Fruit fly (Drosophila melanogaster) whole organism, embryonic: ENCODE results near the gene r-l.
A peak's percentile ranks its signal among the peaks of the same experiment; 100 is the strongest.

ENCODE experiments used
- Antp ChIP-seq: fragments of 200-800 bp; sonication (Bioruptor generic); optimal IDR thresholded peaks from 3 replicates; lab custom pipeline; 2016; ENCODE audit warnings: missing biosample characterization, missing genetic modification characterization
- Atf3 ChIP-seq: fragments of 200-800 bp; sonication (Bioruptor generic); optimal IDR thresholded peaks from 3 replicates; lab custom pipeline; 2016; ENCODE audit warnings: missing biosample characterization, missing genetic modification characterization
- B-H1 ChIP-seq: fragments of 200-800 bp; sonication (Bioruptor generic); IDR thresholded peaks from 3 replicates; pipeline ENCODE4 v1.3.6; 2022; ENCODE audit warnings: missing biosample characterization, missing genetic modification characterization
- BEAF-32 ChIP-seq: fragments of 200-800 bp; sonication (Bioruptor generic); optimal IDR thresholded peaks from 3 replicates; lab custom pipeline; 2017; ENCODE audit warnings: missing biosample characterization, missing genetic modification characterization, mild to moderate bottlenecking, moderate library complexity, missing genetic modification reagents
- Blimp-1 ChIP-seq: fragments of 200-800 bp; sonication (Bioruptor generic); optimal IDR thresholded peaks from 3 replicates; lab custom pipeline; 2018; ENCODE audit warnings: missing biosample characterization, missing genetic modification characterization, mild to moderate bottlenecking, moderate library complexity, missing genetic modification reagents
- CG10462 ChIP-seq: fragments of 200-800 bp; sonication (Bioruptor generic); optimal IDR thresholded peaks from 2 replicates; lab custom pipeline; 2016; ENCODE audit warnings: missing biosample characterization, missing genetic modification characterization
- CG12659 ChIP-seq: fragments of 200-800 bp; sonication (Bioruptor generic); optimal IDR thresholded peaks from 3 replicates; lab custom pipeline; 2017; ENCODE audit warnings: mild to moderate bottlenecking, missing biosample characterization, missing genetic modification reagents, missing genetic modification characterization
- CG13624 ChIP-seq: fragments of 200-800 bp; sonication (Bioruptor generic); optimal IDR thresholded peaks from 2 replicates; lab custom pipeline; 2016; ENCODE audit warnings: missing biosample characterization, missing genetic modification characterization
- CG1602 ChIP-seq: fragments of 200-800 bp; sonication (Bioruptor generic); optimal IDR thresholded peaks from 3 replicates; lab custom pipeline; 2016; ENCODE audit warnings: missing biosample characterization, missing genetic modification characterization
- CG18262 ChIP-seq: fragments of 200-800 bp; optimal IDR thresholded peaks from 3 replicates; lab custom pipeline; 2019; ENCODE audit warnings: missing biosample characterization, mild to moderate bottlenecking, missing genetic modification characterization, moderate library complexity
- CG30020 ChIP-seq: fragments of 200-800 bp; optimal IDR thresholded peaks from 2 replicates; lab custom pipeline; 2019; ENCODE audit warnings: missing biosample characterization, mild to moderate bottlenecking, missing genetic modification characterization, moderate library complexity
- CG4360 ChIP-seq: fragments of 200-800 bp; sonication (Bioruptor generic); IDR thresholded peaks from 2 replicates; pipeline ENCODE4 v1.3.6; 2022; ENCODE audit warnings: missing biosample characterization, missing genetic modification characterization
- CG5953 ChIP-seq: fragments of 200-800 bp; sonication (Bioruptor generic); IDR thresholded peaks from 2 replicates; pipeline ENCODE4 v1.3.6; 2022; ENCODE audit warnings: missing biosample characterization, missing genetic modification characterization
- CG6765 ChIP-seq: fragments of 200-800 bp; sonication (Bioruptor generic); optimal IDR thresholded peaks from 3 replicates; lab custom pipeline; 2017; ENCODE audit warnings: missing biosample characterization, mild to moderate bottlenecking, missing genetic modification characterization
- CG6813 ChIP-seq: fragments of 200-800 bp; sonication (Bioruptor generic); optimal IDR thresholded peaks from 2 replicates; lab custom pipeline; 2017; ENCODE audit warnings: missing biosample characterization, missing genetic modification characterization, mild to moderate bottlenecking, moderate library complexity, missing genetic modification reagents
- CG7839 ChIP-seq: fragments of 200-800 bp; sonication (Bioruptor generic); optimal IDR thresholded peaks from 3 replicates; lab custom pipeline; 2018; ENCODE audit warnings: missing biosample characterization, mild to moderate bottlenecking, missing genetic modification characterization, moderate library complexity
- CG8281 ChIP-seq: fragments of 200-800 bp; sonication (Bioruptor generic); optimal IDR thresholded peaks from 2 replicates; lab custom pipeline; 2018; ENCODE audit warnings: missing biosample characterization, mild to moderate bottlenecking, missing genetic modification characterization, moderate library complexity
- CG8765 ChIP-seq: fragments of 200-800 bp; sonication (Bioruptor generic); IDR thresholded peaks from 2 replicates; pipeline ENCODE4 v1.3.6; 2022; ENCODE audit warnings: missing biosample characterization, missing genetic modification characterization
- CG9797 ChIP-seq: fragments of 200-800 bp; sonication (Bioruptor generic); optimal IDR thresholded peaks from 3 replicates; lab custom pipeline; 2018; ENCODE audit warnings: missing biosample characterization, mild to moderate bottlenecking, missing genetic modification characterization
- CTCF ChIP-seq: fragments of 200-800 bp; sonication (Bioruptor generic); optimal IDR thresholded peaks from 2 replicates; lab custom pipeline; 2017; ENCODE audit warnings: missing biosample characterization, mild to moderate bottlenecking, missing genetic modification characterization, moderate library complexity
- D ChIP-seq, 2 experiments: fragments of 200-800 bp in 1 of 2; fragments of >200 bp in 1 of 2; sonication (Bioruptor generic) in 1 of 2; optimal IDR thresholded peaks; 2 replicates in 1 of 2; 3 replicates in 1 of 2; lab custom pipeline; 2017; ENCODE audit warnings: mild to moderate bottlenecking in 1 of 2, missing biosample characterization in 1 of 2, missing genetic modification characterization in 1 of 2, missing genetic modification reagents in 1 of 2
- Eip74EF ChIP-seq, 2 experiments: fragments of 200-800 bp in 1 of 2; fragments of >200 bp in 1 of 2; sonication (Bioruptor generic) in 1 of 2; optimal IDR thresholded peaks; 2 replicates each; lab custom pipeline; 2017 to 2019; ENCODE audit warnings: missing biosample characterization in 2 of 2, missing genetic modification characterization in 2 of 2, mild to moderate bottlenecking in 1 of 2, moderate library complexity in 1 of 2
- Elba2 ChIP-seq: fragments of 200-800 bp; sonication (Bioruptor generic); optimal IDR thresholded peaks from 3 replicates; lab custom pipeline; 2016; ENCODE audit warnings: missing biosample characterization, missing genetic modification characterization
- Ets65A ChIP-seq: fragments of 200-800 bp; sonication (Bioruptor generic); peaks from one replicate; lab custom pipeline; 2016; ENCODE audit warnings: missing biosample characterization, missing genetic modification characterization
- Hey ChIP-seq: fragments of 200-800 bp; sonication (Bioruptor generic); optimal IDR thresholded peaks from 3 replicates; lab custom pipeline; 2018; ENCODE audit warnings: missing biosample characterization, mild to moderate bottlenecking, missing genetic modification characterization
- Hr51 ChIP-seq, 2 experiments: fragments of 200-800 bp; sonication (Bioruptor generic); optimal IDR thresholded peaks; 2 replicates in 1 of 2; 3 replicates in 1 of 2; lab custom pipeline; 2016 to 2018; ENCODE audit warnings: missing biosample characterization in 2 of 2, missing genetic modification characterization in 2 of 2, mild to moderate bottlenecking in 1 of 2, moderate library complexity in 1 of 2
- Hsf ChIP-seq: fragments of 200-800 bp; sonication (Bioruptor generic); optimal IDR thresholded peaks from 3 replicates; lab custom pipeline; 2016; ENCODE audit warnings: missing biosample characterization, missing genetic modification characterization
- Kr ChIP-seq: fragments of 200-800 bp; sonication (Bioruptor generic); optimal IDR thresholded peaks from 2 replicates; lab custom pipeline; 2017; ENCODE audit warnings: missing biosample characterization, mild to moderate bottlenecking, missing genetic modification characterization
- MBD-R2 ChIP-seq: fragments of 200-800 bp; sonication (Bioruptor generic); IDR thresholded peaks from 2 replicates; pipeline ENCODE4 v1.3.6; 2022; ENCODE audit warnings: missing biosample characterization, missing genetic modification characterization
- NK7.1 ChIP-seq: fragments of 200-800 bp; sonication (Bioruptor generic); optimal IDR thresholded peaks from 3 replicates; lab custom pipeline; 2016; ENCODE audit warnings: missing biosample characterization, missing genetic modification characterization
- Xrp1 ChIP-seq: fragments of 200-800 bp; sonication (Bioruptor generic); IDR thresholded peaks from 2 replicates; pipeline ENCODE4 v1.3.6; 2022; ENCODE audit warnings: missing biosample characterization, missing genetic modification characterization
- btn ChIP-seq: fragments of 200-800 bp; sonication (Bioruptor generic); optimal IDR thresholded peaks from 2 replicates; lab custom pipeline; 2016; ENCODE audit warnings: missing biosample characterization, missing genetic modification characterization
- chif ChIP-seq, 2 experiments: fragments of 200-800 bp; sonication (Bioruptor generic); optimal IDR thresholded peaks; 3 replicates each; lab custom pipeline; 2016; ENCODE audit warnings: missing biosample characterization in 2 of 2, missing genetic modification characterization in 2 of 2
- chinmo ChIP-seq: fragments of 200-800 bp; sonication (Bioruptor generic); IDR thresholded peaks from 4 replicates; pipeline ENCODE4 v1.3.6; 2022; ENCODE audit warnings: missing biosample characterization, missing genetic modification characterization; ENCODE audit not compliant: partially characterized antibody
- corto ChIP-seq: fragments of 200-800 bp; sonication (Bioruptor generic); optimal IDR thresholded peaks from 2 replicates; lab custom pipeline; 2016; ENCODE audit warnings: missing biosample characterization, mild to moderate bottlenecking, missing genetic modification characterization, moderate library complexity
- gce ChIP-seq: fragments of 200-800 bp; sonication (Bioruptor generic); IDR thresholded peaks from 3 replicates; pipeline ENCODE4 v1.3.6; 2022; ENCODE audit warnings: missing biosample characterization, missing genetic modification characterization
- jumu ChIP-seq: fragments of 200-800 bp; sonication (Bioruptor generic); optimal IDR thresholded peaks from 3 replicates; lab custom pipeline; 2016; ENCODE audit warnings: missing biosample characterization, missing genetic modification characterization
- mirr ChIP-seq: fragments of 200-800 bp; sonication (Bioruptor generic); optimal IDR thresholded peaks from 3 replicates; lab custom pipeline; 2018; ENCODE audit warnings: missing biosample characterization, mild to moderate bottlenecking, missing genetic modification characterization
- odd ChIP-seq: fragments of 200-800 bp; sonication (Bioruptor generic); optimal IDR thresholded peaks from 2 replicates; lab custom pipeline; 2017; ENCODE audit warnings: missing biosample characterization, mild to moderate bottlenecking, missing genetic modification characterization
- sc ChIP-seq, 3 experiments: fragments of >200 bp in 2 of 3; fragments of 200-800 bp in 1 of 3; sonication (Bioruptor generic) in 1 of 3; optimal IDR thresholded peaks; 2 replicates in 2 of 3; 3 replicates in 1 of 3; lab custom pipeline; 2017; ENCODE audit warnings: mild to moderate bottlenecking in 1 of 3, missing biosample characterization in 1 of 3, missing genetic modification characterization in 1 of 3, missing genetic modification reagents in 1 of 3
- sima ChIP-seq: fragments of 200-800 bp; sonication (Bioruptor generic); optimal IDR thresholded peaks from 2 replicates; lab custom pipeline; 2016; ENCODE audit warnings: missing biosample characterization, missing genetic modification characterization
- slou ChIP-seq: fragments of 200-800 bp; sonication (Bioruptor generic); optimal IDR thresholded peaks from 3 replicates; lab custom pipeline; 2016; ENCODE audit warnings: missing biosample characterization, missing genetic modification characterization
- sob ChIP-seq: fragments of 200-800 bp; sonication (Bioruptor generic); IDR thresholded peaks from 2 replicates; pipeline ENCODE4 v1.3.6; 2022; ENCODE audit warnings: missing biosample characterization, missing genetic modification characterization
- sug ChIP-seq: fragments of 200-800 bp; optimal IDR thresholded peaks from 2 replicates; lab custom pipeline; 2019; ENCODE audit warnings: missing biosample characterization, mild to moderate bottlenecking, missing genetic modification characterization, moderate library complexity
- tll ChIP-seq, 2 experiments: fragments of 200-800 bp in 1 of 2; fragments of >200 bp in 1 of 2; sonication (Bioruptor generic) in 1 of 2; optimal IDR thresholded peaks; 2 replicates each; lab custom pipeline; 2017 to 2019; ENCODE audit warnings: missing biosample characterization in 2 of 2, missing genetic modification characterization in 2 of 2, mild to moderate bottlenecking in 1 of 2, moderate library complexity in 1 of 2
- unpg ChIP-seq: fragments of 200-800 bp; sonication (Bioruptor generic); optimal IDR thresholded peaks from 3 replicates; lab custom pipeline; 2018; ENCODE audit warnings: missing biosample characterization, mild to moderate bottlenecking, missing genetic modification characterization, moderate library complexity
- zfh2 ChIP-seq: fragments of 200-800 bp; sonication (Bioruptor generic); optimal IDR thresholded peaks from 2 replicates; lab custom pipeline; 2016; ENCODE audit warnings: missing biosample characterization, missing genetic modification characterization

r-l gene

dm6 chr3R:21111964-21112740 lies 39.0 kb upstream of the r-l start (continued):
- peak; percentile 14 for TF ChIP-seq odd (GFP tag; lab: Kevin White, UChicago)
- peak; percentile 20 for TF ChIP-seq Hsf (GFP tag; lab: Kevin White, UChicago)
- TF ChIP-seq sob (GFP tag; lab: Robert Waterston, UW) = no peak
- TF ChIP-seq unpg (GFP tag; lab: Kevin White, UChicago) = peak; percentile 24
- TF ChIP-seq sug (tag; lab: Kevin White, UChicago) = peak; percentile 14
- TF ChIP-seq CG13624 (GFP tag; lab: Kevin White, UChicago) = peak; percentile 45
- TF ChIP-seq Elba2 = no peak
- TF ChIP-seq CG8765 (GFP tag; lab: Robert Waterston, UW) = no peak; the same call in 1 of the 2 replicates
- TF ChIP-seq Antp (GFP tag; lab: Kevin White, UChicago) = peak; percentile 24
- 0 out of 3 replicates have a peak, but pooled peaks have one; percentile 42 for TF ChIP-seq gce (GFP tag; lab: Robert Waterston, UW)
- peak; percentile 7 for TF ChIP-seq Xrp1
- TF ChIP-seq Ets65A (GFP tag; lab: Kevin White, UChicago) = peak; percentile 93
- TF ChIP-seq CG6765 (GFP tag; lab: Kevin White, UChicago) = peak; percentile 11
- TF ChIP-seq chinmo (GFP tag; lab: Robert Waterston, UW) = 0 out of 4 replicates have a peak, but pooled peaks have one; percentile 12
- peak; percentile 31 to 41 for TF ChIP-seq Eip74EF (GFP tag; optimal IDR thresholded peaks at IDR 0.05; lab: Kevin White, UChicago)
- no peak for TF ChIP-seq zfh2
- TF ChIP-seq sima (GFP tag; lab: Kevin White, UChicago) = no peak
- peak; percentile 10 for TF ChIP-seq CG8281 (tag; lab: Kevin White, UChicago)
- no peak for TF ChIP-seq chif (GFP tag; optimal IDR thresholded peaks at IDR 0.05; lab: Kevin White, UChicago)
- TF ChIP-seq mirr (GFP tag; lab: Kevin White, UChicago) = peak; percentile 18
- peak; percentile 7 for TF ChIP-seq btn (GFP tag; lab: Kevin White, UChicago)
- peak; percentile 45 for TF ChIP-seq CG12659 (GFP tag; lab: Kevin White, UChicago)
- peak; percentile 15 for TF ChIP-seq CTCF (GFP tag; lab: Kevin White, UChicago)
- no peak for TF ChIP-seq B-H1 (GFP tag; lab: Robert Waterston, UW)
- TF ChIP-seq CG18262 (tag; lab: Kevin White, UChicago) = peak; percentile 14
- TF ChIP-seq MBD-R2 (GFP tag; lab: Robert Waterston, UW) = no peak; the same call in 1 of the 2 replicates
- TF ChIP-seq sc (optimal IDR thresholded peaks at IDR 0.05; lab: Kevin White, UChicago) = no peak
- peak; percentile 21 for TF ChIP-seq sc (GFP tag; optimal IDR thresholded peaks at IDR 0.05; lab: Kevin White, UChicago)
- TF ChIP-seq CG30020 (tag; lab: Kevin White, UChicago) = no peak
- peak; percentile 3 for TF ChIP-seq CG6813 (GFP tag; lab: Kevin White, UChicago)

dm6 chr3R:21111046-21111480 lies 37.9 kb upstream of the r-l start, which contains the start of gene Rab11:
Gene Rab11 (plus strand): TSS chr3R:21111408.
- TF ChIP-seq slou (GFP tag; lab: Kevin White, UChicago) (no peak), CG5953 (GFP tag; lab: Robert Waterston, UW) (no peak), Hey (tag; lab: Kevin White, UChicago) (no peak), CG1602 (GFP tag; lab: Kevin White, UChicago) (peak; percentile 11), corto (GFP tag; lab: Kevin White, UChicago) (peak; percentile 24), CG4360 (GFP tag; lab: Robert Waterston, UW) (no peak), Blimp-1 (GFP tag; lab: Kevin White, UChicago) (peak; percentile 41), CG7839 (tag; lab: Kevin White, UChicago) (peak; percentile 54), tll (GFP tag; optimal IDR thresholded peaks at IDR 0.05; lab: Kevin White, UChicago) (peak in 1 of 2 experiments; percentile 11), jumu (GFP tag; lab: Kevin White, UChicago) (peak; percentile 25), D (optimal IDR thresholded peaks at IDR 0.05; lab: Kevin White, UChicago) (no peak), D (GFP tag; optimal IDR thresholded peaks at IDR 0.05; lab: Kevin White, UChicago) (no peak), Atf3 (GFP tag; lab: Kevin White, UChicago) (no peak), Kr (GFP tag; lab: Kevin White, UChicago) (no peak), Hr51 (GFP tag; optimal IDR thresholded peaks at IDR 0.05; lab: Kevin White, UChicago) (peak in 1 of 2 experiments; percentile 54), CG10462 (GFP tag; lab: Kevin White, UChicago) (peak; percentile 2), NK7.1 (GFP tag; lab: Kevin White, UChicago) (no peak), BEAF-32 (GFP tag; lab: Kevin White, UChicago) (peak; percentile 93), CG9797 (peak; percentile 17), unpg (GFP tag; lab: Kevin White, UChicago) (peak; percentile 2), B-H1 (GFP tag; lab: Robert Waterston, UW) (no peak)
